Fruit fly (Drosophila melanogaster) whole organism, embryonic: Measurements from ENCODE around the gene CG1983.

Experiments used
- Adf1 ChIP-seq: fragments of 200-800 bp; sonication (Bioruptor generic); IDR thresholded peaks from 2 replicates; pipeline ENCODE4 v1.3.6; 2022; ENCODE audit warnings: missing biosample characterization, missing genetic modification characterization
- Antp ChIP-seq: fragments of 200-800 bp; sonication (Bioruptor generic); optimal IDR thresholded peaks from 3 replicates; lab custom pipeline; 2016; ENCODE audit warnings: missing biosample characterization, missing genetic modification characterization
- B-H2 ChIP-seq: fragments of 200-800 bp; sonication (Bioruptor generic); optimal IDR thresholded peaks from 2 replicates; lab custom pipeline; 2018; ENCODE audit warnings: missing biosample characterization, mild to moderate bottlenecking, missing genetic modification characterization
- CG12219 ChIP-seq: fragments of 200-800 bp; sonication (Bioruptor generic); optimal IDR thresholded peaks from 3 replicates; lab custom pipeline; 2018; ENCODE audit warnings: missing biosample characterization, mild to moderate bottlenecking, missing genetic modification characterization
- CG13123 ChIP-seq: fragments of 200-800 bp; sonication (Bioruptor generic); optimal IDR thresholded peaks from 2 replicates; lab custom pipeline; 2016; ENCODE audit warnings: missing biosample characterization, missing genetic modification characterization
- CG13424 ChIP-seq: fragments of 200-800 bp; sonication (Bioruptor generic); optimal IDR thresholded peaks from 2 replicates; lab custom pipeline; 2019; ENCODE audit warnings: missing biosample characterization, mild to moderate bottlenecking, missing genetic modification characterization, moderate library complexity
- CG14014 ChIP-seq: fragments of 200-800 bp; sonication (Bioruptor generic); IDR thresholded peaks from 2 replicates; pipeline ENCODE4 v1.3.6; 2022; ENCODE audit warnings: missing biosample characterization, missing genetic modification characterization
- CG15514 ChIP-seq: fragments of 200-800 bp; sonication (Bioruptor generic); optimal IDR thresholded peaks from 3 replicates; lab custom pipeline; 2017; ENCODE audit warnings: missing biosample characterization, missing genetic modification characterization, mild to moderate bottlenecking, moderate library complexity, missing genetic modification reagents
- CG18476 ChIP-seq: fragments of 200-800 bp; sonication (Bioruptor generic); optimal IDR thresholded peaks from 2 replicates; lab custom pipeline; 2016; ENCODE audit warnings: missing biosample characterization, mild to moderate bottlenecking, missing genetic modification characterization
- CG2712 ChIP-seq: fragments of 200-800 bp; optimal IDR thresholded peaks from 3 replicates; lab custom pipeline; 2019; ENCODE audit warnings: missing biosample characterization, mild to moderate bottlenecking, missing genetic modification characterization, moderate library complexity
- CG2875 ChIP-seq: fragments of 200-800 bp; sonication (Bioruptor generic); optimal IDR thresholded peaks from 2 replicates; lab custom pipeline; 2017; ENCODE audit warnings: missing biosample characterization, mild to moderate bottlenecking, missing genetic modification characterization, missing genetic modification reagents
- CG31388 ChIP-seq: fragments of 200-800 bp; sonication (Bioruptor generic); optimal IDR thresholded peaks from 2 replicates; lab custom pipeline; 2016; ENCODE audit warnings: missing biosample characterization, missing genetic modification characterization
- CG32532 ChIP-seq: fragments of 200-800 bp; sonication (Bioruptor generic); IDR thresholded peaks from 2 replicates; pipeline ENCODE4 v1.3.6; 2022; ENCODE audit warnings: missing biosample characterization, missing genetic modification characterization
- CG32767 ChIP-seq: fragments of 200-800 bp; sonication (Bioruptor generic); IDR thresholded peaks from 2 replicates; pipeline ENCODE4 v1.3.6; 2022; ENCODE audit warnings: missing biosample characterization, missing genetic modification characterization
- CG4854 ChIP-seq: fragments of 200-800 bp; sonication (Bioruptor generic); optimal IDR thresholded peaks from 2 replicates; lab custom pipeline; 2016; ENCODE audit warnings: missing biosample characterization, missing genetic modification characterization, inconsistent platforms
- CG6813 ChIP-seq: fragments of 200-800 bp; sonication (Bioruptor generic); optimal IDR thresholded peaks from 2 replicates; lab custom pipeline; 2017; ENCODE audit warnings: missing biosample characterization, missing genetic modification characterization, mild to moderate bottlenecking, moderate library complexity, missing genetic modification reagents
- CG7928 ChIP-seq: fragments of 200-800 bp; sonication (Bioruptor generic); optimal IDR thresholded peaks from 2 replicates; lab custom pipeline; 2017; ENCODE audit warnings: missing biosample characterization, mild to moderate bottlenecking, missing genetic modification characterization
- CG8089 ChIP-seq: fragments of 200-800 bp; sonication (Bioruptor generic); optimal IDR thresholded peaks from 3 replicates; lab custom pipeline; 2016; ENCODE audit warnings: missing biosample characterization, missing genetic modification characterization
- CG8765 ChIP-seq: fragments of 200-800 bp; sonication (Bioruptor generic); IDR thresholded peaks from 2 replicates; pipeline ENCODE4 v1.3.6; 2022; ENCODE audit warnings: missing biosample characterization, missing genetic modification characterization
- CG8924 ChIP-seq: fragments of 200-800 bp; optimal IDR thresholded peaks from 3 replicates; lab custom pipeline; 2019; ENCODE audit warnings: missing biosample characterization, mild to moderate bottlenecking, missing genetic modification characterization, moderate library complexity
- CkIIα-i1 ChIP-seq: fragments of 200-800 bp; sonication (Bioruptor generic); IDR thresholded peaks from 2 replicates; pipeline ENCODE4 v1.3.6; 2022; ENCODE audit warnings: missing biosample characterization, missing genetic modification characterization
- Dfd ChIP-seq, 2 experiments: fragments of >200 bp; optimal IDR thresholded peaks; 2 replicates each; lab custom pipeline; 2017; ENCODE audit warnings: missing biosample characterization in 2 of 2, missing genetic modification characterization in 2 of 2
- Fer1 ChIP-seq: fragments of 200-800 bp; sonication (Bioruptor generic); optimal IDR thresholded peaks from 2 replicates; lab custom pipeline; 2017; ENCODE audit warnings: missing biosample characterization, mild to moderate bottlenecking, missing genetic modification characterization
- Oli ChIP-seq: fragments of 200-800 bp; sonication (Bioruptor generic); optimal IDR thresholded peaks from 2 replicates; lab custom pipeline; 2018; ENCODE audit warnings: missing biosample characterization, mild to moderate bottlenecking, missing genetic modification characterization, moderate library complexity
- Pdp1 ChIP-seq, 2 experiments: fragments of 200-800 bp; sonication (Bioruptor generic); optimal IDR thresholded peaks; 3 replicates each; lab custom pipeline; 2016; ENCODE audit warnings: missing biosample characterization in 2 of 2, missing genetic modification characterization in 2 of 2, mild to moderate bottlenecking in 1 of 2, moderate library complexity in 1 of 2
- Vsx1 ChIP-seq: fragments of 200-800 bp; sonication (Bioruptor generic); optimal IDR thresholded peaks from 2 replicates; lab custom pipeline; 2017; ENCODE audit warnings: missing biosample characterization, mild to moderate bottlenecking, missing genetic modification characterization, missing genetic modification reagents
- br ChIP-seq: fragments of >200 bp; optimal IDR thresholded peaks from 2 replicates; lab custom pipeline; 2017
- bsh ChIP-seq, 2 experiments: fragments of 200-800 bp; sonication (Bioruptor generic); optimal IDR thresholded peaks; 2 replicates each; lab custom pipeline; 2017 to 2018; ENCODE audit warnings: mild to moderate bottlenecking in 2 of 2, missing biosample characterization in 2 of 2, missing genetic modification characterization in 2 of 2, moderate library complexity in 1 of 2
- caup ChIP-seq: fragments of 200-800 bp; sonication (Bioruptor generic); optimal IDR thresholded peaks from 3 replicates; lab custom pipeline; 2017; ENCODE audit warnings: missing biosample characterization, mild to moderate bottlenecking, missing genetic modification characterization, moderate library complexity; ENCODE audit not compliant: severe bottlenecking
- chif ChIP-seq, 2 experiments: fragments of 200-800 bp; sonication (Bioruptor generic); optimal IDR thresholded peaks; 3 replicates each; lab custom pipeline; 2016; ENCODE audit warnings: missing biosample characterization in 2 of 2, missing genetic modification characterization in 2 of 2
- chm ChIP-seq: fragments of 200-800 bp; sonication (Bioruptor generic); IDR thresholded peaks from 2 replicates; pipeline ENCODE4 v1.3.6; 2022; ENCODE audit warnings: missing biosample characterization, missing genetic modification characterization
- croc ChIP-seq: fragments of 200-800 bp; sonication (Bioruptor generic); conservative IDR thresholded peaks from 3 replicates; pipeline ENCODE4 v1.3.6; 2022; ENCODE audit warnings: missing biosample characterization, missing genetic modification characterization
- dan ChIP-seq: fragments of 200-800 bp; sonication (Bioruptor generic); IDR thresholded peaks from 2 replicates; pipeline ENCODE4 v1.3.6; 2022; ENCODE audit warnings: missing biosample characterization, missing genetic modification characterization
- dimm ChIP-seq: fragments of 200-800 bp; sonication (Bioruptor generic); IDR thresholded peaks from 2 replicates; pipeline ENCODE4 v1.3.6; 2022; ENCODE audit warnings: missing biosample characterization, missing genetic modification characterization
- fru ChIP-seq: fragments of >200 bp; optimal IDR thresholded peaks from 2 replicates; lab custom pipeline; 2017
- ham ChIP-seq: fragments of 200-800 bp; sonication (Bioruptor generic); IDR thresholded peaks from 2 replicates; pipeline ENCODE4 v1.3.6; 2022; ENCODE audit warnings: missing biosample characterization, missing genetic modification characterization
- hb ChIP-seq: fragments of 200-800 bp; sonication (Bioruptor generic); IDR thresholded peaks from 3 replicates; pipeline ENCODE4 v1.3.6; 2022; ENCODE audit warnings: missing biosample characterization, missing genetic modification characterization; ENCODE audit not compliant: partially characterized antibody
- insv ChIP-seq, 2 experiments: fragments of 200-800 bp; sonication (Bioruptor generic); optimal IDR thresholded peaks; 3 replicates each; lab custom pipeline; 2016 to 2018; ENCODE audit warnings: missing biosample characterization in 2 of 2, missing genetic modification characterization in 2 of 2
- lbe ChIP-seq: fragments of 200-800 bp; sonication (Bioruptor generic); optimal IDR thresholded peaks from 2 replicates; lab custom pipeline; 2016; ENCODE audit warnings: missing biosample characterization, mild to moderate bottlenecking, missing genetic modification characterization
- luna ChIP-seq: fragments of 200-800 bp; sonication (Bioruptor generic); optimal IDR thresholded peaks from 2 replicates; lab custom pipeline; 2016; ENCODE audit warnings: missing biosample characterization, missing genetic modification characterization
- mirr ChIP-seq: fragments of 200-800 bp; sonication (Bioruptor generic); optimal IDR thresholded peaks from 3 replicates; lab custom pipeline; 2018; ENCODE audit warnings: missing biosample characterization, mild to moderate bottlenecking, missing genetic modification characterization
- oc ChIP-seq: fragments of 200-800 bp; sonication (Bioruptor generic); optimal IDR thresholded peaks from 2 replicates; lab custom pipeline; 2018; ENCODE audit warnings: missing biosample characterization, mild to moderate bottlenecking, missing genetic modification characterization, moderate library complexity
- otp ChIP-seq: fragments of 200-800 bp; sonication (Bioruptor generic); IDR thresholded peaks from 3 replicates; pipeline ENCODE4, ENCODE4 v1.3.6; 2022; ENCODE audit warnings: missing biosample characterization, missing genetic modification characterization
- ro ChIP-seq: fragments of 200-800 bp; sonication (Bioruptor generic); IDR thresholded peaks from 2 replicates; pipeline ENCODE4 v1.3.6; 2022; ENCODE audit warnings: missing biosample characterization, missing genetic modification characterization
- row ChIP-seq: fragments of 200-800 bp; sonication (Bioruptor generic); IDR thresholded peaks from 3 replicates; pipeline ENCODE4 v1.3.6; 2022; ENCODE audit warnings: missing biosample characterization, missing genetic modification characterization
- seq ChIP-seq: fragments of 200-800 bp; sonication (Bioruptor generic); IDR thresholded peaks from 2 replicates; pipeline ENCODE4 v1.3.6; 2022; ENCODE audit warnings: missing biosample characterization, missing genetic modification characterization
- wdn ChIP-seq: fragments of 200-800 bp; sonication (Bioruptor generic); IDR thresholded peaks from 2 replicates; pipeline ENCODE4 v1.3.6; 2022; ENCODE audit warnings: missing biosample characterization, missing genetic modification characterization
- wor ChIP-seq: fragments of 200-800 bp; sonication (Bioruptor generic); IDR thresholded peaks from 2 replicates; pipeline ENCODE4 v1.3.6; 2022; ENCODE audit warnings: missing biosample characterization, missing genetic modification characterization
- zfh1 ChIP-seq: fragments of 200-800 bp; sonication (Bioruptor generic); IDR thresholded peaks from 3 replicates; pipeline ENCODE4 v1.3.6; 2022; ENCODE audit warnings: missing biosample characterization, missing genetic modification characterization
- zfh2 ChIP-seq: fragments of 200-800 bp; sonication (Bioruptor generic); optimal IDR thresholded peaks from 2 replicates; lab custom pipeline; 2016; ENCODE audit warnings: missing biosample characterization, missing genetic modification characterization

The CG1983 gene

DNA sequence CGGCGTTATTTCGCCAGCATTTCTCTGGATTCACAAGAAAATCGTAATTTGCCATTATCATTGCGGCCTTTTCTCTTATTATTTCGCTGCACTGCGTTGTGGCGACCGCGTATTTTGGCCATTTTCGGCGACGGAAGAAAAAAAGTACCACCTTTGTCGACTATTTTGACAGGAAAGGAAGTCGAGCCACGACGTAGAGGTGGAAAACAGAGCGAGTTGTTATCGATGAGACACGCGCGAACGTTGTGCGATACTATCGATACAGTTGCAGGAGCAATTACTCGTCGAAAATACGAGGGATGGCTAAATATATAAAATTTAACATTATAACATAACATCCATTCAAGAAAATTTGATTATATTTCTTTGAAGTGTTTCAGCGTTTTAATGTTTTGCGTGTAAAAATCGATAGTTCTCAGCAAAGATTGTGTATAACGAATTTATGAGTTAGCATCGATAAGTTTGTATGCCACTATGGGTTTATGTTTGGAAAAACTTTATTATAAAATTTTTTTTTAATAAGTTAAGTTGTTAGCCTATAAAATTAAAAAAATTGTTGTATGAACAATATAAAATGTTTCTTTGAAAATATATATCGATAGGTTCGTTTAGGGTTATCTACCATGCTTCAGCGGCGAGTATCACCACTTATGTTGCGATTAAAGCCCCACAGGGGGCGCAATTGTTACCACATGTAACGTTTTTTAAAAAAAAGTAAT, 31.4 kb upstream of the CG1983 start, which contains the start of gene RpS7 (continued):
- TF ChIP-seq row (GFP tag; lab: Robert Waterston, UW) (peak; percentile 61), CG8924 (tag; lab: Kevin White, UChicago) (peak; percentile 62), zfh1 (GFP tag; lab: Robert Waterston, UW) (peak; percentile 88), CG13123 (GFP tag; lab: Kevin White, UChicago) (no peak), CG7928 (GFP tag; lab: Kevin White, UChicago) (no peak), hb (GFP tag; lab: Robert Waterston, UW) (peak; percentile 98), CG32767 (0 out of 2 replicates have a peak, but pooled peaks have one; percentile 43), Antp (GFP tag; lab: Kevin White, UChicago) (no peak), CG13424 (tag; lab: Kevin White, UChicago) (peak; percentile 20), Dfd (GFP tag; optimal IDR thresholded peaks at IDR 0.05; lab: Kevin White, UChicago) (no peak), CG4854 (peak; percentile 50), lbe (peak; percentile 75), CG32532 (peak; percentile 83), CkIIα-i1 (GFP tag; lab: Robert Waterston, UW) (no peak), CG6813 (peak; percentile 81), wor (GFP tag; lab: Robert Waterston, UW) (peak; percentile 29; the same call in 1 of the 2 replicates), CG2875 (GFP tag; lab: Kevin White, UChicago) (peak; percentile 67), chif (GFP tag; optimal IDR thresholded peaks at IDR 0.05; lab: Kevin White, UChicago) (peak; percentile 18 to 39), dimm (GFP tag; lab: Robert Waterston, UW) (peak; percentile 18; the same call in 1 of the 2 replicates), CG18476 (peak; percentile 29), CG12219 (peak; percentile 71), luna (GFP tag; lab: Kevin White, UChicago) (peak; percentile 34), zfh2 (GFP tag; lab: Kevin White, UChicago) (peak; percentile 31), Pdp1 (GFP tag; optimal IDR thresholded peaks at IDR 0.05; lab: Kevin White, UChicago) (peak; percentile 5 to 72), fru (lab: Kevin White, UChicago) (no peak), B-H2 (GFP tag; lab: Kevin White, UChicago) (peak; percentile 76), CG8089 (GFP tag; lab: Kevin White, UChicago) (peak; percentile 27), Fer1 (GFP tag; lab: Kevin White, UChicago) (peak; percentile 84), CG15514 (GFP tag; lab: Kevin White, UChicago) (peak; percentile 73), caup (GFP tag; lab: Kevin White, UChicago) (peak; percentile 86), br (no peak), Vsx1 (GFP tag; lab: Kevin White, UChicago) (peak; percentile 74), seq (peak; percentile 50), Oli (tag; lab: Kevin White, UChicago) (peak; percentile 46), CG2712 (tag; lab: Kevin White, UChicago) (peak; percentile 69), bsh (GFP tag; optimal IDR thresholded peaks at IDR 0.05; lab: Kevin White, UChicago) (peak; percentile 48 to 65), ham (GFP tag; lab: Robert Waterston, UW) (peak; percentile 66; the same call in 1 of the 2 replicates), CG31388 (GFP tag; lab: Kevin White, UChicago) (no peak), croc (GFP tag; lab: Robert Waterston, UW) (peak; percentile 62; the same call in 2 of the 3 replicates), oc (tag; lab: Kevin White, UChicago) (peak; percentile 32), mirr (GFP tag; lab: Kevin White, UChicago) (peak; percentile 89), insv (GFP tag; optimal IDR thresholded peaks at IDR 0.05; lab: Kevin White, UChicago) (peak in 1 of 2 experiments; percentile 50), CG14014 (GFP tag; lab: Robert Waterston, UW) (peak; percentile 76), CG8765 (GFP tag; lab: Robert Waterston, UW) (peak; percentile 50; the same call in 1 of the 2 replicates), wdn (GFP tag; lab: Robert Waterston, UW) (peak; percentile 47; the same call in 1 of the 2 replicates), otp (GFP tag; lab: Robert Waterston, UW) (peak; percentile 83; the same call in 2 of the 3 replicates), dan (no peak), ro (GFP tag; lab: Robert Waterston, UW) (no peak), Adf1 (GFP tag; lab: Robert Waterston, UW) (peak; percentile 53), chm (GFP tag; lab: Robert Waterston, UW) (peak; percentile 85)
